Fruit fly (Drosophila melanogaster): ENCODE measurements around the gene CG7488.

Gene CG7488

DNA sequence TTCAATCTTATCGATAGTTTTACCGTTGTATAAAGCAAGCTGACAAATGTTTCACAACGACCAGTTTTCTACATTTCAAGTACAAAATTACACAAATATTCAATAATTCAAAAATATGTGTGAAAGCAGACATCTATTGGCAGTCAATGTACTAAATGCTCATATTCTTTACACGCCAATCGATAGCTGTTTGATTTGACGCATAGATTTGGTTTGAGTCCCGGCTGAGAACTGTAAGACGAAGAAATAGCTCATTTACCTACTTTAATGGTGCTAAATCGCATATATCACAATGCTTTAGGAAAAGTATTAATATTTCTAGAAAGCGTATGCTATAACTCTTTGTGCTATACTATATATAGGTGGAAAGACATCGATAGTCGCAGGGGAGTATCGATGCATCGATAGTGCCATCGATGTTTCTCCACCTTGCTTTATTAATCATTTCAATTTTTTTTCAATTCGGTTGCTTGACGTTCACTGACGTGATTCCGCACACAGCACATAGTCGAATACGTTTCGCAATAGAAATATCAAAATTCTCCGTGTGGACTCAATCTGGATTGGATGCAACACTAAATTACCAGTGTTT lies 14.7 kb upstream of the CG7488 start, which contains the start of gene Paip2 (continued):
- no peak for TF ChIP-seq CG2875 (GFP tag; optimal IDR thresholded peaks at IDR 0.05)
- TF ChIP-seq schlank (tag; optimal IDR thresholded peaks at IDR 0.05), result no peak
- no peak for TF ChIP-seq fd64A (GFP tag; optimal IDR thresholded peaks at IDR 0.05)
- TF ChIP-seq Hsf (GFP tag; optimal IDR thresholded peaks at IDR 0.05), result no peak
- no peak for TF ChIP-seq eve (GFP tag; optimal IDR thresholded peaks at IDR 0.05)
- TF ChIP-seq Hand (GFP tag; optimal IDR thresholded peaks at IDR 0.05), result no peak
- peak; percentile 98 for TF ChIP-seq unc-4 (GFP tag; IDR thresholded peaks at IDR 0.05; ENCODE audit: partially characterized antibody)
- no peak for TF ChIP-seq dimm (GFP tag; IDR thresholded peaks at IDR 0.05)
- peak; percentile 5 for TF ChIP-seq NfI (GFP tag; optimal IDR thresholded peaks at IDR 0.05)
- peak; percentile 40 for TF ChIP-seq CG12391 (tag; optimal IDR thresholded peaks at IDR 0.05)
- peak; percentile 93 for TF ChIP-seq ato (GFP tag; IDR thresholded peaks at IDR 0.05; ENCODE audit: partially characterized antibody)
- TF ChIP-seq CG1792 (GFP tag; optimal IDR thresholded peaks at IDR 0.05), result peak; percentile 3
- no peak for TF ChIP-seq gce (GFP tag; IDR thresholded peaks at IDR 0.05)
- TF ChIP-seq CG11398 (GFP tag; optimal IDR thresholded peaks at IDR 0.05), result no peak
- TF ChIP-seq CG2120 (GFP tag; optimal IDR thresholded peaks at IDR 0.05), result peak; percentile 6
- TF ChIP-seq shn (GFP tag; optimal IDR thresholded peaks at IDR 0.05), result no peak
- TF ChIP-seq MBD-R2 (GFP tag; IDR thresholded peaks at IDR 0.05), result no peak; the same call in 1 of the 2 replicates
- TF ChIP-seq CG1529 (GFP tag; optimal IDR thresholded peaks at IDR 0.05), result no peak
- peak; percentile 90 for TF ChIP-seq CG2116 (GFP tag; optimal IDR thresholded peaks at IDR 0.05)
- peak; percentile 12 for TF ChIP-seq twi (tag; optimal IDR thresholded peaks at IDR 0.05)
- TF ChIP-seq CG3838 (GFP tag; optimal IDR thresholded peaks at IDR 0.05), result peak; percentile 39
- TF ChIP-seq CG10267 (tag; optimal IDR thresholded peaks at IDR 0.05), result peak; percentile 71
- no peak for TF ChIP-seq CG30431 (GFP tag; optimal IDR thresholded peaks at IDR 0.05)
- no peak for TF ChIP-seq chif (GFP tag; optimal IDR thresholded peaks at IDR 0.05)
- no peak for TF ChIP-seq z (GFP tag; IDR thresholded peaks at IDR 0.05)
- peak; percentile 46; the same call in 2 of the 3 replicates for TF ChIP-seq CG17361 (GFP tag; IDR thresholded peaks at IDR 0.05)
- TF ChIP-seq hb (GFP tag; IDR thresholded peaks at IDR 0.05; ENCODE audit: partially characterized antibody), result peak; percentile 98
- no peak for TF ChIP-seq CG14667 (GFP tag; IDR thresholded peaks at IDR 0.05)
- TF ChIP-seq kni (GFP tag; optimal IDR thresholded peaks at IDR 0.05), result no peak
- TF ChIP-seq Stat92E (GFP tag; optimal IDR thresholded peaks at IDR 0.05), result peak in 1 of 3 experiments; percentile 77
- peak; percentile 94 for TF ChIP-seq CG7963 (GFP tag; IDR thresholded peaks at IDR 0.05; ENCODE audit: partially characterized antibody)
- TF ChIP-seq CG16863 (GFP tag; optimal IDR thresholded peaks at IDR 0.05), result no peak
- no peak for TF ChIP-seq Mrtf (GFP tag; IDR thresholded peaks at IDR 0.05)
- TF ChIP-seq CG8944 (GFP tag; optimal IDR thresholded peaks at IDR 0.05), result peak; percentile 1
- no peak for TF ChIP-seq Hmr (GFP tag; optimal IDR thresholded peaks at IDR 0.05)
- TF ChIP-seq CG4617 (GFP tag; optimal IDR thresholded peaks at IDR 0.05; ENCODE audit: borderline replicate concordance), result peak; percentile 46
- no peak for TF ChIP-seq seq (GFP tag; IDR thresholded peaks at IDR 0.05)
- peak; percentile 76 for TF ChIP-seq Lhr (GFP tag; optimal IDR thresholded peaks at IDR 0.05)
- TF ChIP-seq Taf1 (GFP tag; IDR thresholded peaks at IDR 0.05), result no peak
- peak; percentile 4 for TF ChIP-seq CG4424 (GFP tag; optimal IDR thresholded peaks at IDR 0.05)
- TF ChIP-seq D19B (GFP tag; optimal IDR thresholded peaks at IDR 0.05), result no peak
- TF ChIP-seq CG5953 (GFP tag; IDR thresholded peaks at IDR 0.05), result no peak
- TF ChIP-seq CG8765 (GFP tag; IDR thresholded peaks at IDR 0.05), result no peak
- TF ChIP-seq eyg (GFP tag; optimal IDR thresholded peaks at IDR 0.05), result no peak
- TF ChIP-seq CG3281 (GFP tag; optimal IDR thresholded peaks at IDR 0.05), result no peak
- TF ChIP-seq CG6272 (GFP tag; IDR thresholded peaks at IDR 0.05), result peak; percentile 45; the same call in 1 of the 2 replicates
- peak; percentile 85 for TF ChIP-seq abd-A (tag; optimal IDR thresholded peaks at IDR 0.05)
- TF ChIP-seq CG10565 (GFP tag; optimal IDR thresholded peaks at IDR 0.05), result no peak
- TF ChIP-seq Doc3 (GFP tag; IDR thresholded peaks at IDR 0.05; ENCODE audit: partially characterized antibody), result peak; percentile 98
- TF ChIP-seq odd (GFP tag; optimal IDR thresholded peaks at IDR 0.05), result no peak

All from whole organism, embryonic.